Fruit fly (Drosophila melanogaster) whole organism, embryonic: ENCODE results near the gene CG43680.

Experiments used
- CG12219 ChIP-seq: fragments of 200-800 bp; sonication (Bioruptor generic); optimal IDR thresholded peaks from 3 replicates; lab custom pipeline; 2018; ENCODE audit warnings: missing biosample characterization, mild to moderate bottlenecking, missing genetic modification characterization
- CG14441 ChIP-seq: fragments of 200-800 bp; sonication (Bioruptor generic); IDR thresholded peaks from 2 replicates; pipeline ENCODE4 v1.3.6; 2022; ENCODE audit warnings: missing biosample characterization, missing genetic modification characterization
- CG5180 ChIP-seq: fragments of 200-800 bp; sonication (Bioruptor generic); optimal IDR thresholded peaks from 3 replicates; lab custom pipeline; 2017; ENCODE audit warnings: missing biosample characterization, missing genetic modification characterization, mild to moderate bottlenecking, moderate library complexity, missing genetic modification reagents
- Oaz ChIP-seq: fragments of 200-800 bp; sonication (Bioruptor generic); IDR thresholded peaks from 2 replicates; pipeline ENCODE4 v1.3.6; 2022; ENCODE audit warnings: missing biosample characterization, missing genetic modification characterization
- abd-A ChIP-seq: fragments of 200-800 bp; sonication (Bioruptor generic); optimal IDR thresholded peaks from 3 replicates; lab custom pipeline; 2019; ENCODE audit warnings: missing biosample characterization, mild to moderate bottlenecking, missing genetic modification characterization, moderate library complexity
- h ChIP-seq: fragments of >200 bp; optimal IDR thresholded peaks from 2 replicates; lab custom pipeline; 2017
- lbe ChIP-seq: fragments of 200-800 bp; sonication (Bioruptor generic); optimal IDR thresholded peaks from 2 replicates; lab custom pipeline; 2016; ENCODE audit warnings: missing biosample characterization, mild to moderate bottlenecking, missing genetic modification characterization
- sc ChIP-seq, 3 experiments: fragments of >200 bp in 2 of 3; fragments of 200-800 bp in 1 of 3; sonication (Bioruptor generic) in 1 of 3; optimal IDR thresholded peaks; 2 replicates in 2 of 3; 3 replicates in 1 of 3; lab custom pipeline; 2017; ENCODE audit warnings: mild to moderate bottlenecking in 1 of 3, missing biosample characterization in 1 of 3, missing genetic modification characterization in 1 of 3, missing genetic modification reagents in 1 of 3

- TF ChIP-seq lbe (GFP tag; lab: Kevin White, UChicago) (no peak), CG14441 (GFP tag; lab: Robert Waterston, UW) (no peak), CG5180 (GFP tag; lab: Kevin White, UChicago) (peak; percentile 6), sc (optimal IDR thresholded peaks at IDR 0.05; lab: Kevin White, UChicago) (no peak), sc (GFP tag; optimal IDR thresholded peaks at IDR 0.05; lab: Kevin White, UChicago) (no peak), CG12219 (GFP tag; lab: Kevin White, UChicago) (no peak), Oaz (no peak), h (lab: Kevin White, UChicago) (no peak), abd-A (tag; lab: Kevin White, UChicago) (peak; percentile 34)
Measured at dm6 chr3L:15034061-15034713, 19.0 kb downstream of the CG43680 start.
